Worm (Caenorhabditis elegans) whole organism, L4 larva: ENCODE measurements around the gene C16A3.6.
A peak's percentile ranks its signal among the peaks of the same experiment; 100 is the strongest.

Source experiments
- D1046.2 ChIP-seq: fragments of 200-800 bp; sonication (Bioruptor generic); IDR thresholded peaks from 2 replicates; pipeline ENCODE4 v1.3.6; 2022; ENCODE audit warnings: missing genetic modification characterization, missing compliant biosample characterization
- F37D6.2 ChIP-seq: sonication (generic microtip); optimal IDR thresholded peaks from 2 replicates; lab custom pipeline; 2016; ENCODE audit warnings: mild to moderate bottlenecking, missing genetic modification characterization, missing compliant biosample characterization
- T20F7.1 ChIP-seq: fragments of 200-800 bp; sonication (Bioruptor generic); optimal IDR thresholded peaks from 2 replicates; lab custom pipeline; 2018; ENCODE audit warnings: mild to moderate bottlenecking, missing genetic modification characterization, missing compliant biosample characterization
- T26A8.4 ChIP-seq: fragments of 200-800 bp; sonication (Bioruptor generic); IDR thresholded peaks from 2 replicates; pipeline ENCODE4 v1.3.6; 2022; ENCODE audit warnings: missing genetic modification characterization, missing compliant biosample characterization
- Y105C5A.15 ChIP-seq: fragments of 200-800 bp; sonication (Bioruptor generic); IDR thresholded peaks from 2 replicates; pipeline ENCODE4 v1.3.6; 2022; ENCODE audit warnings: missing genetic modification characterization, missing compliant biosample characterization
- Y48G9A.11 ChIP-seq: fragments of 200-800 bp; sonication (Bioruptor generic); IDR thresholded peaks from 2 replicates; pipeline ENCODE4 v1.3.6; 2022; ENCODE audit warnings: missing genetic modification reagents, missing genetic modification characterization, missing compliant biosample characterization
- Y75B8A.6 ChIP-seq: fragments of 200-800 bp; sonication (Bioruptor generic); IDR thresholded peaks from 2 replicates; pipeline ENCODE4 v1.3.6; 2022; ENCODE audit warnings: missing genetic modification reagents, missing genetic modification characterization, missing compliant biosample characterization
- ZK337.2 ChIP-seq: fragments of 200-800 bp; sonication (Bioruptor generic); IDR thresholded peaks from 2 replicates; pipeline ENCODE4 v1.3.6; 2022; ENCODE audit warnings: missing genetic modification reagents, missing genetic modification characterization, missing compliant biosample characterization
- aha-1 ChIP-seq: fragments of 150-350 bp; peaks from one replicate; lab custom pipeline; 2014; ENCODE audit warnings: missing biosample characterization, missing genetic modification characterization
- ceh-28 ChIP-seq: fragments of 150-350 bp; optimal IDR thresholded peaks from 2 replicates; lab custom pipeline; 2014; ENCODE audit warnings: missing biosample characterization, missing genetic modification reagents, missing genetic modification characterization
- ceh-32 ChIP-seq: sonication (generic microtip); optimal IDR thresholded peaks from 2 replicates; lab custom pipeline; 2016; ENCODE audit warnings: mild to moderate bottlenecking, missing genetic modification characterization, missing compliant biosample characterization; ENCODE audit not compliant: poor library complexity
- daf-16 ChIP-seq, 3 experiments: sonication (generic microtip); optimal IDR thresholded peaks; 2 replicates each; lab custom pipeline; 2016 to 2017; ENCODE audit warnings: missing genetic modification characterization in 3 of 3, missing genetic modification reagents in 3 of 3, mild to moderate bottlenecking in 2 of 3, missing compliant biosample characterization in 2 of 3, missing biosample characterization in 1 of 3, moderate library complexity in 1 of 3
- dmd-9 ChIP-seq: fragments of 200-800 bp; sonication (Bioruptor generic); IDR thresholded peaks from 2 replicates; pipeline ENCODE4 v1.3.6; 2022; ENCODE audit warnings: missing genetic modification reagents, missing genetic modification characterization, missing compliant biosample characterization
- duxl-1 ChIP-seq: sonication (generic microtip); optimal IDR thresholded peaks from 2 replicates; lab custom pipeline; 2016; ENCODE audit warnings: mild to moderate bottlenecking, missing genetic modification characterization, moderate library complexity, missing compliant biosample characterization; ENCODE audit not compliant: poor library complexity
- dve-1 ChIP-seq: sonication (generic microtip); optimal IDR thresholded peaks from 2 replicates; lab custom pipeline; 2017; ENCODE audit warnings: antibody characterized with exemption, mild to moderate bottlenecking, missing genetic modification characterization, missing compliant biosample characterization; ENCODE audit not compliant: insufficient read depth
- egl-27 ChIP-seq: sonication (generic microtip); optimal IDR thresholded peaks from 3 replicates; lab custom pipeline; 2017; ENCODE audit warnings: missing biosample characterization, missing genetic modification reagents, missing genetic modification characterization
- fkh-10 ChIP-seq: fragments of 150-350 bp; optimal IDR thresholded peaks from 2 replicates; lab custom pipeline; 2014; ENCODE audit warnings: missing biosample characterization, missing genetic modification reagents, missing genetic modification characterization
- hif-1 ChIP-seq, 2 experiments: sonication (generic microtip); optimal IDR thresholded peaks; 2 replicates each; lab custom pipeline; 2016 to 2017; ENCODE audit warnings: missing compliant biosample characterization in 2 of 2, missing genetic modification characterization in 2 of 2, missing genetic modification reagents in 2 of 2, missing genotype in 2 of 2, mild to moderate bottlenecking in 1 of 2
- hlh-30 ChIP-seq: sonication (generic microtip); optimal IDR thresholded peaks from 2 replicates; lab custom pipeline; 2017; ENCODE audit warnings: antibody characterized with exemption, mild to moderate bottlenecking, missing genetic modification characterization, missing compliant biosample characterization; ENCODE audit not compliant: insufficient read depth
- lin-1 ChIP-seq: fragments of 200-800 bp; sonication (Bioruptor generic); IDR thresholded peaks from 2 replicates; pipeline ENCODE4 v1.3.6; 2022; ENCODE audit warnings: missing genetic modification reagents, missing genetic modification characterization, missing compliant biosample characterization
- lsy-2 ChIP-seq, 2 experiments: fragments of 150-350 bp in 1 of 2; sonication (generic microtip) in 1 of 2; optimal IDR thresholded peaks; 2 replicates each; lab custom pipeline; 2014 to 2017; ENCODE audit warnings: missing biosample characterization in 2 of 2, missing genetic modification characterization in 2 of 2
- madf-9 ChIP-seq: fragments of 200-800 bp; sonication (Bioruptor generic); conservative IDR thresholded peaks from 2 replicates; pipeline ENCODE4 v1.3.6; 2022; ENCODE audit warnings: missing genetic modification reagents, missing genetic modification characterization, missing compliant biosample characterization
- mdl-1 ChIP-seq, 2 experiments: fragments of 150-350 bp in 1 of 2; sonication (generic microtip) in 1 of 2; optimal IDR thresholded peaks; 2 replicates each; lab custom pipeline; 2014 to 2017; ENCODE audit warnings: missing biosample characterization in 2 of 2, missing genetic modification characterization in 2 of 2
- mep-1 ChIP-seq: fragments of 150-350 bp; sonication (generic microtip); optimal IDR thresholded peaks from 3 replicates; lab custom pipeline; 2014; ENCODE audit warnings: missing biosample characterization, missing genetic modification characterization
- mes-2 ChIP-seq: sonication (generic microtip); optimal IDR thresholded peaks from 2 replicates; lab custom pipeline; 2016; ENCODE audit warnings: missing genotype, mild to moderate bottlenecking, missing genetic modification characterization, missing compliant biosample characterization; ENCODE audit not compliant: poor library complexity, severe bottlenecking
- mxl-2 ChIP-seq: fragments of 200-800 bp; sonication (Bioruptor generic); conservative IDR thresholded peaks from 2 replicates; pipeline ENCODE4 v1.3.6; 2022; ENCODE audit warnings: missing genetic modification reagents, missing genetic modification characterization, missing compliant biosample characterization
- mxl-3 ChIP-seq: fragments of 200-800 bp; sonication (Bioruptor generic); optimal IDR thresholded peaks from 2 replicates; lab custom pipeline; 2018; ENCODE audit warnings: mild to moderate bottlenecking, missing genetic modification characterization, missing compliant biosample characterization
- nhr-11 ChIP-seq: fragments of 150-350 bp; optimal IDR thresholded peaks from 2 replicates; lab custom pipeline; 2014; ENCODE audit warnings: missing biosample characterization, missing genetic modification characterization
- nhr-25 ChIP-seq: sonication (generic microtip); optimal IDR thresholded peaks from 2 replicates; lab custom pipeline; 2017; ENCODE audit warnings: missing genetic modification characterization, mild to moderate bottlenecking, missing compliant biosample characterization, antibody characterized with exemption, moderate library complexity, borderline replicate concordance; ENCODE audit not compliant: insufficient read depth
- nhr-28 ChIP-seq: fragments of 150-350 bp; optimal IDR thresholded peaks from 2 replicates; lab custom pipeline; 2014; ENCODE audit warnings: missing biosample characterization, missing genetic modification characterization
- nhr-6 ChIP-seq: fragments of 150-350 bp; optimal IDR thresholded peaks from 2 replicates; lab custom pipeline; 2014; ENCODE audit warnings: missing biosample characterization, missing genetic modification characterization
- pha-4 ChIP-seq, 2 experiments: fragments of 150-350 bp in 1 of 2; fragments of 200-800 bp in 1 of 2; sonication (Bioruptor generic) in 1 of 2; IDR thresholded peaks in 1 of 2; optimal IDR thresholded peaks in 1 of 2; 2 replicates each; pipeline versions ENCODE4 v1.3.6 to Lab custom; 2014 to 2022; ENCODE audit warnings: missing genetic modification characterization in 2 of 2, missing genetic modification reagents in 2 of 2, missing biosample characterization in 1 of 2, missing compliant biosample characterization in 1 of 2
- php-3 ChIP-seq: fragments of 200-800 bp; sonication (Bioruptor generic); IDR thresholded peaks from 2 replicates; pipeline ENCODE4 v1.3.6; 2022; ENCODE audit warnings: missing genetic modification reagents, missing genetic modification characterization, missing compliant biosample characterization
- sdz-12 ChIP-seq: fragments of 200-800 bp; sonication (Bioruptor generic); optimal IDR thresholded peaks from 2 replicates; lab custom pipeline; 2018; ENCODE audit warnings: mild to moderate bottlenecking, missing genetic modification characterization, missing compliant biosample characterization
- set-16 ChIP-seq: fragments of 200-800 bp; sonication (Bioruptor generic); IDR thresholded peaks from 2 replicates; pipeline ENCODE4 v1.3.6; 2022; ENCODE audit warnings: missing genetic modification reagents, missing genetic modification characterization, missing compliant biosample characterization
- skn-1 ChIP-seq: fragments of 150-350 bp; optimal IDR thresholded peaks from 2 replicates; lab custom pipeline; 2014; ENCODE audit warnings: missing biosample characterization, missing genetic modification characterization
- snpc-4 ChIP-seq: fragments of 150-350 bp; optimal IDR thresholded peaks from 2 replicates; lab custom pipeline; 2014; ENCODE audit warnings: missing biosample characterization, missing genetic modification characterization
- spr-1 ChIP-seq: sonication (generic microtip); optimal IDR thresholded peaks from 2 replicates; lab custom pipeline; 2016; ENCODE audit warnings: mild to moderate bottlenecking, missing genetic modification characterization, missing compliant biosample characterization
- tag-97 ChIP-seq: fragments of 200-800 bp; sonication (Bioruptor generic); IDR thresholded peaks from 2 replicates; pipeline ENCODE4 v1.3.6; 2022; ENCODE audit warnings: missing genetic modification characterization, missing compliant biosample characterization
- unc-130 ChIP-seq: sonication (generic microtip); optimal IDR thresholded peaks from 2 replicates; lab custom pipeline; 2016; ENCODE audit warnings: missing genetic modification reagents, missing genetic modification characterization, missing compliant biosample characterization
- unc-39 ChIP-seq: sonication (generic microtip); optimal IDR thresholded peaks from 2 replicates; lab custom pipeline; 2017; ENCODE audit warnings: missing biosample characterization, missing genetic modification characterization
- unc-62 ChIP-seq, 3 experiments: fragments of 150-350 bp in 1 of 3; sonication (generic microtip); optimal IDR thresholded peaks in 2 of 3; peaks in 1 of 3; 1 replicate in 1 of 3; 2 replicates in 2 of 3; lab custom pipeline; 2014 to 2017; ENCODE audit warnings: missing biosample characterization in 3 of 3, missing genetic modification characterization in 3 of 3, missing genetic modification reagents in 3 of 3, missing genotype in 1 of 3
- zag-1 ChIP-seq: fragments of 150-350 bp; optimal IDR thresholded peaks from 2 replicates; lab custom pipeline; 2014; ENCODE audit warnings: missing biosample characterization, missing genetic modification characterization
- zfp-2 ChIP-seq: sonication (generic microtip); optimal IDR thresholded peaks from 2 replicates; lab custom pipeline; 2016; ENCODE audit warnings: mild to moderate bottlenecking, missing genetic modification characterization, missing compliant biosample characterization
- zfp-3 ChIP-seq: fragments of 200-800 bp; sonication (Bioruptor generic); conservative IDR thresholded peaks from 2 replicates; pipeline ENCODE4 v1.3.6; 2022; ENCODE audit warnings: missing genetic modification reagents, missing genetic modification characterization, missing compliant biosample characterization

The C16A3.6 gene

ce11 chrIII:6420201-6420600, 41.2 kb downstream of the C16A3.6 start (continued):
- TF ChIP-seq hlh-30 (tag; lab: Kevin White, UChicago) = peak; percentile 55
- no peak for TF ChIP-seq ceh-32 (tag; lab: Kevin White, UChicago)
- TF ChIP-seq mep-1 = no peak
- peak in 1 of 2 experiments; percentile 61 for TF ChIP-seq daf-16 (GFP tag; optimal IDR thresholded peaks at IDR 0.05; lab: Kevin White, UChicago)
- peak; percentile 36 for TF ChIP-seq daf-16 (tag; optimal IDR thresholded peaks at IDR 0.05; lab: Kevin White, UChicago)
- TF ChIP-seq nhr-11 = peak; percentile 57
- peak in 1 of 2 experiments; percentile 51 for TF ChIP-seq mdl-1 (tag; optimal IDR thresholded peaks at IDR 0.05; lab: Kevin White, UChicago)

ce11 chrIII:6420995-6421404, 42.0 kb downstream of the C16A3.6 start:
- TF ChIP-seq mxl-3 (GFP tag; lab: Kevin White, UChicago) (peak; percentile 98), php-3 (peak; percentile 93), unc-130 (no peak), madf-9 (GFP tag; lab: Robert Waterston, UW) (peak; percentile 68), ceh-28 (no peak), D1046.2 (GFP tag; lab: Robert Waterston, UW) (no peak), Y105C5A.15 (0 out of 2 replicates have a peak, but pooled peaks have one; percentile 25), dve-1 (tag; lab: Kevin White, UChicago) (peak; percentile 88), lsy-2 (tag; optimal IDR thresholded peaks at IDR 0.05; lab: Kevin White, UChicago) (peak; percentile 69 to 82), zfp-3 (peak; percentile 88), snpc-4 (tag; lab: Kevin White, UChicago) (no peak), mes-2 (peak; percentile 55), egl-27 (tag; lab: Kevin White, UChicago) (no peak), T20F7.1 (GFP tag; lab: Kevin White, UChicago) (peak; percentile 76), set-16 (GFP tag; lab: Robert Waterston, UW) (peak; percentile 88), daf-16 (GFP tag; optimal IDR thresholded peaks at IDR 0.05; lab: Kevin White, UChicago) (peak; percentile 70 to 83), daf-16 (tag; optimal IDR thresholded peaks at IDR 0.05; lab: Kevin White, UChicago) (peak; percentile 58), hif-1 (tag; optimal IDR thresholded peaks at IDR 0.05; lab: Kevin White, UChicago) (peak; percentile 36 to 67), T26A8.4 (peak; percentile 93), mxl-2 (peak; percentile 62; the same call in 1 of the 2 replicates), unc-39 (tag; lab: Kevin White, UChicago) (no peak), F37D6.2 (peak; percentile 39), ZK337.2 (GFP tag; lab: Robert Waterston, UW) (0 out of 2 replicates have a peak, but pooled peaks have one; percentile 39), tag-97 (no peak), dmd-9 (GFP tag; lab: Robert Waterston, UW) (peak; percentile 73; the same call in 1 of the 2 replicates), duxl-1 (peak; percentile 46), Y48G9A.11 (GFP tag; lab: Robert Waterston, UW) (no peak), skn-1 (tag; lab: Kevin White, UChicago) (no peak), unc-62 (GFP tag; optimal IDR thresholded peaks at IDR 0.05 in 1 of 2; lab: Kevin White, UChicago) (peak in 1 of 2 experiments; percentile 99), unc-62 (tag; optimal IDR thresholded peaks at IDR 0.05; lab: Kevin White, UChicago) (no peak), nhr-28 (tag; lab: Kevin White, UChicago) (peak; percentile 86), sdz-12 (GFP tag; lab: Kevin White, UChicago) (no peak), fkh-10 (GFP tag; lab: Kevin White, UChicago) (no peak), nhr-25 (tag; lab: Kevin White, UChicago) (peak; percentile 73), pha-4 (GFP tag; IDR thresholded peaks at IDR 0.05; lab: Robert Waterston, UW) (peak; percentile 92), pha-4 (tag; optimal IDR thresholded peaks at IDR 0.05; lab: Kevin White, UChicago) (no peak), spr-1 (tag; lab: Kevin White, UChicago) (peak; percentile 72), aha-1 (tag; lab: Kevin White, UChicago) (peak; percentile 97), nhr-6 (tag; lab: Kevin White, UChicago) (peak; percentile 49), zfp-2 (tag; lab: Kevin White, UChicago) (no peak), lin-1 (GFP tag; lab: Robert Waterston, UW) (peak; percentile 95), Y75B8A.6 (0 out of 2 replicates have a peak, but pooled peaks have one; percentile 22), zag-1 (no peak), nhr-11 (peak; percentile 82)
